Worm (Caenorhabditis elegans) whole organism, mixed stage, embryonic: ENCODE measurements around the gene chil-15.

Experiments used
- M03D4.4 ChIP-seq: sonication (generic microtip); optimal IDR thresholded peaks from 2 replicates; lab custom pipeline; 2017; ENCODE audit warnings: mild to moderate bottlenecking, missing genetic modification characterization, missing compliant biosample characterization
- bed-3 ChIP-seq: fragments of 200-800 bp; sonication (Bioruptor generic); optimal IDR thresholded peaks from 3 replicates; lab custom pipeline; 2018; ENCODE audit warnings: mild to moderate bottlenecking, missing genetic modification characterization, moderate library complexity, missing compliant biosample characterization
- blmp-1 ChIP-seq: fragments of 150-350 bp; optimal IDR thresholded peaks from 2 replicates; lab custom pipeline; 2014; ENCODE audit warnings: missing biosample characterization, missing genetic modification characterization
- ceh-39 ChIP-seq: fragments of 150-350 bp; optimal IDR thresholded peaks from 2 replicates; lab custom pipeline; 2014; ENCODE audit warnings: missing biosample characterization, missing genetic modification characterization
- ceh-83 ChIP-seq: fragments of 200-800 bp; sonication (Bioruptor generic); optimal IDR thresholded peaks from 2 replicates; lab custom pipeline; 2018; ENCODE audit warnings: mild to moderate bottlenecking, missing genetic modification characterization, missing compliant biosample characterization
- ces-1 ChIP-seq: fragments of 150-350 bp; optimal IDR thresholded peaks from 2 replicates; lab custom pipeline; 2014; ENCODE audit warnings: missing biosample characterization, missing genetic modification reagents, missing genetic modification characterization
- cnd-1 ChIP-seq: fragments of 200-800 bp; sonication (Bioruptor generic); optimal IDR thresholded peaks from 2 replicates; lab custom pipeline; 2018; ENCODE audit warnings: mild to moderate bottlenecking, missing genetic modification characterization, missing compliant biosample characterization
- drap-1 ChIP-seq: fragments of 200-800 bp; sonication (Bioruptor generic); optimal IDR thresholded peaks from 3 replicates; lab custom pipeline; 2018; ENCODE audit warnings: mild to moderate bottlenecking, missing genetic modification characterization, missing compliant biosample characterization
- elt-1 ChIP-seq: sonication (generic microtip); optimal IDR thresholded peaks from 2 replicates; lab custom pipeline; 2017; ENCODE audit warnings: missing genetic modification characterization, mild to moderate bottlenecking, missing compliant biosample characterization, antibody characterized with exemption, moderate library complexity, borderline replicate concordance; ENCODE audit not compliant: insufficient read depth
- elt-3 ChIP-seq: fragments of 150-350 bp; optimal IDR thresholded peaks from 2 replicates; lab custom pipeline; 2014; ENCODE audit warnings: missing biosample characterization, missing genetic modification characterization
- flh-1 ChIP-seq: fragments of 200-800 bp; sonication (Bioruptor generic); optimal IDR thresholded peaks from 2 replicates; lab custom pipeline; 2018; ENCODE audit warnings: mild to moderate bottlenecking, missing genetic modification characterization, moderate library complexity, missing compliant biosample characterization
- ham-2 ChIP-seq: fragments of 200-800 bp; sonication (Bioruptor generic); optimal IDR thresholded peaks from 2 replicates; lab custom pipeline; 2018; ENCODE audit warnings: mild to moderate bottlenecking, missing genetic modification characterization, missing compliant biosample characterization
- hlh-1 ChIP-seq: fragments of 150-350 bp; optimal IDR thresholded peaks from 2 replicates; lab custom pipeline; 2014; ENCODE audit warnings: missing biosample characterization, missing genetic modification reagents, missing genetic modification characterization
- lin-13 ChIP-seq: fragments of 150-350 bp; optimal IDR thresholded peaks from 2 replicates; lab custom pipeline; 2014; ENCODE audit warnings: missing biosample characterization, missing genetic modification characterization
- lin-32 ChIP-seq: fragments of 200-800 bp; sonication (Bioruptor generic); optimal IDR thresholded peaks from 2 replicates; lab custom pipeline; 2018; ENCODE audit warnings: mild to moderate bottlenecking, missing genetic modification characterization, missing compliant biosample characterization
- lsy-2 ChIP-seq: fragments of 150-350 bp; optimal IDR thresholded peaks from 2 replicates; lab custom pipeline; 2014; ENCODE audit warnings: missing biosample characterization, missing genetic modification characterization
- mab-5 ChIP-seq: fragments of 150-350 bp; optimal IDR thresholded peaks from 2 replicates; lab custom pipeline; 2014; ENCODE audit warnings: missing biosample characterization, missing genetic modification characterization
- mep-1 ChIP-seq: fragments of 150-350 bp; optimal IDR thresholded peaks from 2 replicates; lab custom pipeline; 2017; ENCODE audit warnings: missing biosample characterization, missing genetic modification reagents, missing genetic modification characterization, inconsistent platforms
- mls-2 ChIP-seq: sonication (generic microtip); optimal IDR thresholded peaks from 2 replicates; lab custom pipeline; 2016; ENCODE audit warnings: mild to moderate bottlenecking, missing genetic modification characterization, moderate library complexity, missing compliant biosample characterization
- nhr-12 ChIP-seq: fragments of 150-350 bp; optimal IDR thresholded peaks from 2 replicates; lab custom pipeline; 2014; ENCODE audit warnings: missing biosample characterization, missing genetic modification characterization
- nhr-2 ChIP-seq: fragments of 150-350 bp; optimal IDR thresholded peaks from 2 replicates; lab custom pipeline; 2014; ENCODE audit warnings: missing biosample characterization, missing genetic modification characterization
- nhr-28 ChIP-seq: fragments of 150-350 bp; optimal IDR thresholded peaks from 2 replicates; lab custom pipeline; 2014; ENCODE audit warnings: missing biosample characterization, missing genetic modification characterization
- nhr-76 ChIP-seq: sonication (generic microtip); optimal IDR thresholded peaks from 2 replicates; lab custom pipeline; 2017; ENCODE audit warnings: missing biosample characterization, missing genetic modification characterization
- pha-4 ChIP-seq: fragments of 150-350 bp; optimal IDR thresholded peaks from 2 replicates; lab custom pipeline; 2018; ENCODE audit warnings: missing biosample characterization, missing genetic modification reagents, missing genetic modification characterization
- sem-2 ChIP-seq: fragments of 200-800 bp; sonication (Bioruptor generic); optimal IDR thresholded peaks from 2 replicates; lab custom pipeline; 2018; ENCODE audit warnings: mild to moderate bottlenecking, missing genetic modification characterization, missing compliant biosample characterization
- sptf-1 ChIP-seq: sonication (generic microtip); optimal IDR thresholded peaks from 2 replicates; lab custom pipeline; 2017; ENCODE audit warnings: mild to moderate bottlenecking, missing genetic modification characterization, moderate library complexity, missing compliant biosample characterization
- unc-120 ChIP-seq: sonication (generic microtip); optimal IDR thresholded peaks from 2 replicates; lab custom pipeline; 2017; ENCODE audit warnings: missing genetic modification characterization, missing compliant biosample characterization; ENCODE audit not compliant: poor library complexity, severe bottlenecking
- unc-62 ChIP-seq: fragments of 150-350 bp; optimal IDR thresholded peaks from 2 replicates; lab custom pipeline; 2014; ENCODE audit warnings: missing biosample characterization, missing genetic modification reagents, missing genetic modification characterization
- zip-8 ChIP-seq: fragments of 150-350 bp; optimal IDR thresholded peaks from 2 replicates; lab custom pipeline; 2014; ENCODE audit warnings: missing biosample characterization, missing genetic modification characterization

chil-15 gene

ce11 chrII:9407469-9407868, 36.0 kb downstream of the chil-15 start, which contains the start of gene arrd-2:
TSS of gene arrd-2 (plus strand) at chrII:9407769.
- TF ChIP-seq lsy-2 (tag; lab: Kevin White, UChicago) (no peak), elt-3 (tag; lab: Kevin White, UChicago) (no peak), lin-13 (tag; lab: Kevin White, UChicago) (no peak), nhr-28 (tag; lab: Kevin White, UChicago) (no peak), ceh-39 (tag; lab: Kevin White, UChicago) (no peak), drap-1 (no peak), hlh-1 (tag; lab: Kevin White, UChicago) (no peak), blmp-1 (tag; lab: Kevin White, UChicago) (no peak), sptf-1 (tag; lab: Kevin White, UChicago) (no peak), M03D4.4 (tag; lab: Kevin White, UChicago) (no peak), unc-62 (GFP tag; lab: Kevin White, UChicago) (no peak), flh-1 (no peak), cnd-1 (tag; lab: Kevin White, UChicago) (no peak)

- TF ChIP-seq bed-3 (GFP tag; lab: Kevin White, UChicago) (no peak), lin-32 (GFP tag; lab: Kevin White, UChicago) (no peak), lin-13 (tag; lab: Kevin White, UChicago) (no peak), mls-2 (no peak), drap-1 (no peak), nhr-2 (no peak), unc-62 (GFP tag; lab: Kevin White, UChicago) (no peak), ces-1 (GFP tag; lab: Kevin White, UChicago) (no peak), elt-1 (tag; lab: Kevin White, UChicago) (no peak), pha-4 (tag; lab: Kevin White, UChicago) (no peak), lsy-2 (tag; lab: Kevin White, UChicago) (no peak), hlh-1 (tag; lab: Kevin White, UChicago) (no peak), mep-1 (no peak), ceh-83 (GFP tag; lab: Kevin White, UChicago) (no peak)
Measured at ce11 chrII:9407020-9407419, 36.4 kb downstream of the chil-15 start, which contains the start of gene mpz-6. TSS of gene mpz-6 (minus strand) at chrII:9407120.

ce11 chrII:9403846-9404245, 39.6 kb downstream of the chil-15 start, which contains the start of gene Y51B9A.5:
TSS of gene Y51B9A.5 (plus strand) at chrII:9404146.
- TF ChIP-seq bed-3 (GFP tag; lab: Kevin White, UChicago) (no peak), mls-2 (no peak), ceh-39 (tag; lab: Kevin White, UChicago) (no peak), sem-2 (GFP tag; lab: Kevin White, UChicago) (no peak), ham-2 (GFP tag; lab: Kevin White, UChicago) (no peak), elt-1 (tag; lab: Kevin White, UChicago) (no peak), hlh-1 (tag; lab: Kevin White, UChicago) (no peak), ceh-83 (GFP tag; lab: Kevin White, UChicago) (no peak)

ce11 chrII:9403087-9403486, 40.3 kb downstream of the chil-15 start, which contains the start of gene Y51B9A.6:
TSS of gene Y51B9A.6 (minus strand) at chrII:9403187.
- no peak for TF ChIP-seq unc-120 (tag; lab: Kevin White, UChicago)
- TF ChIP-seq pha-4 (tag; lab: Kevin White, UChicago), result no peak
- TF ChIP-seq blmp-1 (tag; lab: Kevin White, UChicago), result no peak
- no peak for TF ChIP-seq zip-8 (tag; lab: Kevin White, UChicago)
- TF ChIP-seq sem-2 (GFP tag; lab: Kevin White, UChicago), result no peak
- no peak for TF ChIP-seq lin-32 (GFP tag; lab: Kevin White, UChicago)

ce11 chrII:9399746-9400145, 43.7 kb downstream of the chil-15 start, which contains the start of gene Y51B9A.7:
TSS of gene Y51B9A.7 (plus strand) at chrII:9400046.
- TF ChIP-seq lin-13 (tag; lab: Kevin White, UChicago), result no peak
- TF ChIP-seq lin-32 (GFP tag; lab: Kevin White, UChicago), result no peak
- no peak for TF ChIP-seq mls-2
- TF ChIP-seq, all 35 proteins: peak for 0

- no peak for TF ChIP-seq ceh-83 (GFP tag; lab: Kevin White, UChicago)
- TF ChIP-seq sem-2 (GFP tag; lab: Kevin White, UChicago), result no peak
- no peak for TF ChIP-seq nhr-28 (tag; lab: Kevin White, UChicago)
- TF ChIP-seq mab-5 (tag; lab: Kevin White, UChicago), result no peak
- TF ChIP-seq hlh-1 (tag; lab: Kevin White, UChicago), result no peak
- no peak for TF ChIP-seq lin-13 (tag; lab: Kevin White, UChicago)
- TF ChIP-seq elt-3 (tag; lab: Kevin White, UChicago), result no peak
- no peak for TF ChIP-seq nhr-76
- TF ChIP-seq zip-8 (tag; lab: Kevin White, UChicago), result no peak
- TF ChIP-seq sptf-1 (tag; lab: Kevin White, UChicago), result no peak
- no peak for TF ChIP-seq nhr-12
- TF ChIP-seq lsy-2 (tag; lab: Kevin White, UChicago), result no peak
- no peak for TF ChIP-seq ces-1 (GFP tag; lab: Kevin White, UChicago)
- no peak for TF ChIP-seq ceh-39 (tag; lab: Kevin White, UChicago)
- TF ChIP-seq nhr-2, result no peak
- no peak for TF ChIP-seq lin-32 (GFP tag; lab: Kevin White, UChicago)
Measured at ce11 chrII:9398370-9398901, 45.0 kb downstream of the chil-15 start, which contains the start of the genes Y51B9A.14 and Y51B9A.8. TSS of gene Y51B9A.14 (minus strand) at chrII:9398470. TSS of gene Y51B9A.8 (plus strand) at chrII:9398851.
